Fruit fly (Drosophila melanogaster): Measurements from ENCODE around the gene D19B.

Gene D19B

dm6 chr3L:6217806-6218205, 33.1 kb upstream of the D19B start, which contains the start of gene LanA:
Gene LanA, minus strand, starts transcription at chr3L:6218022.
- TF ChIP-seq CG14711 (tag; optimal IDR thresholded peaks at IDR 0.05) (no peak), tj (GFP tag; optimal IDR thresholded peaks at IDR 0.05) (peak; percentile 33)

DNA sequence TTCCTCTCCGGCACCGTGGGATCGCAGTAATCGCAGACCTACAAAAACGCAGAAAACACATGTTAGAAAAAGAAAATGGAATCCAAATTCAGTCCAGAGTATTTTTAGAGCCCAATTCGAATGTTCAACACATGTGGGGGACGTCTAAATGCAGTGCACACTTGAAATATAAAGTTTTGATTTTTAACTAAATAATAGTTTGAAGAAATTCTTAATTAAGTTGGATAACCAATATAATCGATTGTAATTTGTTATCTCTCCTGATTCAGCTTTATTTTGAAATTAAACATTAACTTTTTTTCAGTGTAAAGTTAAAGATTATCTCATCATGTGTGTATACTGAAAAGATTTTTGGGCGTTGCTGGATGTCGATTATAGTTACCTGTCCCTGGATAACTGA, 32.5 kb upstream of the D19B start:
- TF ChIP-seq Crg-1 (GFP tag; optimal IDR thresholded peaks at IDR 0.05) (no peak), pad (GFP tag; optimal IDR thresholded peaks at IDR 0.05) (no peak), cnc (optimal IDR thresholded peaks at IDR 0.05) (no peak), CG5204 (GFP tag; optimal IDR thresholded peaks at IDR 0.05) (no peak)

dm6 chr3L:6216787-6217078, 32.0 kb upstream of the D19B start:
- no peak for TF ChIP-seq Mnt (GFP tag; optimal IDR thresholded peaks at IDR 0.05)
- no peak for TF ChIP-seq CG7101 (tag; optimal IDR thresholded peaks at IDR 0.05)
- no peak for TF ChIP-seq CG12768 (GFP tag; optimal IDR thresholded peaks at IDR 0.05)
- no peak for TF ChIP-seq CG1620 (GFP tag; optimal IDR thresholded peaks at IDR 0.05)
- peak; percentile 96 for TF ChIP-seq tj (GFP tag; optimal IDR thresholded peaks at IDR 0.05)
- peak; percentile 88 for TF ChIP-seq pad (GFP tag; optimal IDR thresholded peaks at IDR 0.05)

DNA sequence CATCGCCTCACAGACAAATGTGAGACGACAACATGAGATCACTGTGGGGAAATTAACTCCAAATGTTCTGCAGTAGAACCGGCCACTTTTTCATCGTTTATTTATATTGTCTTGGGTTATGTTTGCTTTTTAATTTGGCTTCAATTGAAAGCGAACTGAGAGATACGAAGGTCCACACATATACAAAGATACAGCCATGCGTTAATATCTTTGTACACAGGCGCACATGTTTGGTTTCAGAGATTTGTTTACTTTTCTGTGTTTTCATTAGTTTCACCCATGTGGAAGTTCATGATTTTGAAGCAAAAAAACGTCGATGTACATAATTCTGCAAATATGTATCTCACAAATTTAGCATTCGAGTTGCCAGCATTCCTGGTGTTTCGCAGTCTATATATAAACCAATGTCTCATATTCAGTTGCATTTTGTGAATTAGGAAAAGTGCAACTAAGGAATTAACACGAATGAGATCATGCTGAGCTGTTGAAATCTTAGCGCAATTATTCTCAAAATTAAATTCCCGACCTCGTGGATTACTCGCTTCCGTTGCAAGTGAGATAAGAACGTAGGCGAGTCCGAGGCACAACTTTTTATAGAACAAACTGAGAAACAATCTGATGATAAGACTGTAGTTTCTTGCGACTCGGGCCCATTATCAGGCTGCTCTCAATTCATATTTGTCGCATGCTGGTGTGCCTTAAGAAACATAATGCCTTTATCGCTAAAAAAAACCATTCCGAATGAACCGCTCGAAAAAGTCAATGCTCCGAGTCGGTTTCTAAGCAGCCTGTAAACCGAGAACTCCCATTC, 31.5 kb upstream of the D19B start:
- TF ChIP-seq CG14711 (tag; optimal IDR thresholded peaks at IDR 0.05) = no peak
- no peak for TF ChIP-seq CG12768 (GFP tag; optimal IDR thresholded peaks at IDR 0.05)
- TF ChIP-seq Clk (GFP tag; optimal IDR thresholded peaks at IDR 0.05) = no peak
- no peak for TF ChIP-seq CG7101 (tag; optimal IDR thresholded peaks at IDR 0.05)
- TF ChIP-seq CG5204 (GFP tag; optimal IDR thresholded peaks at IDR 0.05) = no peak
- no peak for TF ChIP-seq Mnt (GFP tag; optimal IDR thresholded peaks at IDR 0.05)
- TF ChIP-seq tj (GFP tag; optimal IDR thresholded peaks at IDR 0.05) = no peak
- no peak for TF ChIP-seq cic (GFP tag; optimal IDR thresholded peaks at IDR 0.05)
- no peak for TF ChIP-seq pad (GFP tag; optimal IDR thresholded peaks at IDR 0.05)
- no peak for TF ChIP-seq CG1620 (GFP tag; optimal IDR thresholded peaks at IDR 0.05)
- no peak for TF ChIP-seq kay (GFP tag; ENCODE audit: borderline replicate concordance)
- TF ChIP-seq CG11617 (GFP tag; optimal IDR thresholded peaks at IDR 0.05) = no peak
- TF ChIP-seq CG33017 (tag; optimal IDR thresholded peaks at IDR 0.05) = no peak
- no peak for TF ChIP-seq Crg-1 (GFP tag; optimal IDR thresholded peaks at IDR 0.05)
- no peak for TF ChIP-seq toe (GFP tag; optimal IDR thresholded peaks at IDR 0.05)

- TF ChIP-seq Clk (GFP tag; optimal IDR thresholded peaks at IDR 0.05) (no peak), CG14711 (tag; optimal IDR thresholded peaks at IDR 0.05) (no peak)
Measured at dm6 chr3L:6200173-6200572, 15.5 kb upstream of the D19B start, which contains the start of gene CG8219. Gene CG8219, plus strand, starts transcription at chr3L:6200473.

- TF ChIP-seq ovo (GFP tag; optimal IDR thresholded peaks at IDR 0.05) (peak; percentile 21), Hr96 (GFP tag; optimal IDR thresholded peaks at IDR 0.05) (no peak)
Measured at dm6 chr3L:6193556-6194114, 8.9 kb upstream of the D19B start.

DNA sequence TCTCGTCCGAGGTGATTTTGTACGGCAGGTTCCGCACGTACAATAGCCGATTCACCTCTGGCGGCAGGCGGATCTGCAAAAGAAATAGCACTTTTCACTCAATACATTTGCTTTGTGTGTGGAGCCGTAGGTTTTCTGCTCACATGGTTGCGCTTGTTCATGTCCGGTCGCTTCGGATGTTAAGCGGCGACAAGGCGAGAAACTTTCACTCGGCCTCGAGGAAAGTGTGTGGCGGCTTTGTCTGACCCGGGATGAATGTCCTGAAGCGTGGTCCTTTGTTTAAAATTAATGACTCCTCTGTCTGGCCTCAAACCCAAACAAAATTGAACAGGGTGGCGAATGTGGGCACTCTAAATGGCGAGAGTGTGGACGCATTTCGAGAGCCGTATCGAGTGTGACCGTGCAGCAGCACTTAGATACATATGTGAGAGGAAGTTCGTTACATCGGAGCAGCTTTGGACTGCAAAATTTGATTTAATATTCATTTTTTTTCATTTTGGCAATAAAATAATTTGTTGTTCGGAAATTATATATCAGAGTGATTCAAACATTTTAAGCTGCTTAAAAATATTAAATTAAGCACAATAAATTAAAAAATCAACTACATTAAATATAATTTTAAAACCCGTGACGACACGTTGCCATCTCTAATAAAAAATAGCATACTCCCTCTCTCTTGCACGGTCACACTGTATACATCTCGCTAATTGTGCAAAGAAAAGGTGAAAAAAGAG, 8.3 kb upstream of the D19B start, which contains the start of the genes Sf3b6 and Tnpo:
Gene Sf3b6, minus strand, starts transcription at position 358 of the 734 bp plus-strand sequence.
Gene Tnpo, plus strand, starts transcription at position 659 of the 734 bp plus-strand sequence.
- no peak for TF ChIP-seq cic (GFP tag; optimal IDR thresholded peaks at IDR 0.05)
- TF ChIP-seq pad (GFP tag; optimal IDR thresholded peaks at IDR 0.05) = peak; percentile 66
- peak; percentile 75 for TF ChIP-seq CG33017 (tag; optimal IDR thresholded peaks at IDR 0.05)
- no peak for TF ChIP-seq kay (GFP tag; ENCODE audit: borderline replicate concordance)
- peak; percentile 78 for TF ChIP-seq CG5204 (GFP tag; optimal IDR thresholded peaks at IDR 0.05)
- peak; percentile 84 for TF ChIP-seq CG12768 (GFP tag; optimal IDR thresholded peaks at IDR 0.05)
- TF ChIP-seq toe (GFP tag; optimal IDR thresholded peaks at IDR 0.05) = peak; percentile 90
- peak; percentile 74 for TF ChIP-seq Crg-1 (GFP tag; optimal IDR thresholded peaks at IDR 0.05)
- peak; percentile 73 for TF ChIP-seq ovo (GFP tag; optimal IDR thresholded peaks at IDR 0.05)
- peak; percentile 79 for TF ChIP-seq Clk (GFP tag; optimal IDR thresholded peaks at IDR 0.05)
- TF ChIP-seq cnc (optimal IDR thresholded peaks at IDR 0.05) = no peak
- TF ChIP-seq CG7045 (GFP tag; optimal IDR thresholded peaks at IDR 0.05) = peak; percentile 77
- TF ChIP-seq bab1 (GFP tag; optimal IDR thresholded peaks at IDR 0.05) = peak; percentile 70
- peak; percentile 67 for TF ChIP-seq tj (GFP tag; optimal IDR thresholded peaks at IDR 0.05)
- peak; percentile 86 for TF ChIP-seq CG7101 (tag; optimal IDR thresholded peaks at IDR 0.05)
- peak; percentile 72 for TF ChIP-seq CG14711 (tag; optimal IDR thresholded peaks at IDR 0.05)
- peak; percentile 85 for TF ChIP-seq CG11617 (GFP tag; optimal IDR thresholded peaks at IDR 0.05)
- TF ChIP-seq Hr96 (GFP tag; optimal IDR thresholded peaks at IDR 0.05) = peak; percentile 78
- peak; percentile 84 for TF ChIP-seq CG1620 (GFP tag; optimal IDR thresholded peaks at IDR 0.05)
- TF ChIP-seq Mnt (GFP tag; optimal IDR thresholded peaks at IDR 0.05) = peak; percentile 52
